Fruit fly (Drosophila melanogaster) whole organism, embryonic: ENCODE measurements around the gene Cyp309a2.

Experiments used
- CG10267 ChIP-seq: fragments of 200-800 bp; sonication (Bioruptor generic); optimal IDR thresholded peaks from 2 replicates; lab custom pipeline; 2018; ENCODE audit warnings: missing biosample characterization, mild to moderate bottlenecking, missing genetic modification characterization, moderate library complexity
- CG11723 ChIP-seq: fragments of 200-800 bp; sonication (Bioruptor generic); optimal IDR thresholded peaks from 2 replicates; lab custom pipeline; 2017; ENCODE audit warnings: missing biosample characterization, mild to moderate bottlenecking, missing genetic modification characterization
- CG13287 ChIP-seq: fragments of 200-800 bp; sonication (Bioruptor generic); IDR thresholded peaks from 2 replicates; pipeline ENCODE4 v1.3.6; 2022; ENCODE audit warnings: missing biosample characterization, missing genetic modification characterization; ENCODE audit not compliant: partially characterized antibody
- CG1529 ChIP-seq: fragments of 200-800 bp; sonication (Bioruptor generic); optimal IDR thresholded peaks from 3 replicates; lab custom pipeline; 2018; ENCODE audit warnings: missing biosample characterization, missing genetic modification characterization
- CG16779 ChIP-seq: fragments of 200-800 bp; sonication (Bioruptor generic); IDR thresholded peaks from 2 replicates; pipeline ENCODE4 v1.3.6; 2022; ENCODE audit warnings: missing biosample characterization, missing genetic modification characterization
- CG31224 ChIP-seq: fragments of 200-800 bp; sonication (Bioruptor generic); IDR thresholded peaks from 2 replicates; pipeline ENCODE4 v1.3.6; 2022; ENCODE audit warnings: missing biosample characterization, missing genetic modification characterization
- CG31388 ChIP-seq: fragments of 200-800 bp; sonication (Bioruptor generic); optimal IDR thresholded peaks from 2 replicates; lab custom pipeline; 2016; ENCODE audit warnings: missing biosample characterization, missing genetic modification characterization
- CG4404 ChIP-seq: fragments of 200-800 bp; sonication (Bioruptor generic); IDR thresholded peaks from 2 replicates; pipeline ENCODE4 v1.3.6; 2022; ENCODE audit warnings: missing biosample characterization, missing genetic modification characterization
- CG6272 ChIP-seq: fragments of 200-800 bp; sonication (Bioruptor generic); IDR thresholded peaks from 2 replicates; pipeline ENCODE4 v1.3.6; 2022; ENCODE audit warnings: missing biosample characterization, missing genetic modification characterization
- CG9876 ChIP-seq: fragments of 200-800 bp; sonication (Bioruptor generic); optimal IDR thresholded peaks from 2 replicates; lab custom pipeline; 2016; ENCODE audit warnings: missing biosample characterization, missing genetic modification characterization
- Doc3 ChIP-seq: fragments of 200-800 bp; sonication (Bioruptor generic); IDR thresholded peaks from 3 replicates; pipeline ENCODE4 v1.3.6; 2022; ENCODE audit warnings: missing biosample characterization, missing genetic modification characterization; ENCODE audit not compliant: partially characterized antibody
- Fer3 ChIP-seq: fragments of 200-800 bp; sonication (Bioruptor generic); optimal IDR thresholded peaks from 2 replicates; lab custom pipeline; 2018; ENCODE audit warnings: missing biosample characterization, mild to moderate bottlenecking, missing genetic modification characterization, moderate library complexity
- Gsc ChIP-seq: fragments of 200-800 bp; sonication (Bioruptor generic); IDR thresholded peaks from 2 replicates; pipeline ENCODE4 v1.3.6; 2022; ENCODE audit warnings: missing biosample characterization, missing genetic modification characterization
- Hey ChIP-seq: fragments of 200-800 bp; sonication (Bioruptor generic); optimal IDR thresholded peaks from 3 replicates; lab custom pipeline; 2018; ENCODE audit warnings: missing biosample characterization, mild to moderate bottlenecking, missing genetic modification characterization
- Nf-YB ChIP-seq: fragments of 200-800 bp; sonication (Bioruptor generic); optimal IDR thresholded peaks from 3 replicates; lab custom pipeline; 2019; ENCODE audit warnings: missing biosample characterization, mild to moderate bottlenecking, missing genetic modification characterization, moderate library complexity
- ara ChIP-seq: fragments of 200-800 bp; sonication (Bioruptor generic); IDR thresholded peaks from 2 replicates; pipeline ENCODE4 v1.3.6; 2022; ENCODE audit warnings: missing biosample characterization, missing genetic modification characterization
- ash1 ChIP-seq: fragments of 200-800 bp; sonication (Bioruptor generic); optimal IDR thresholded peaks from 2 replicates; lab custom pipeline; 2018; ENCODE audit warnings: missing biosample characterization, mild to moderate bottlenecking, missing genetic modification characterization
- bab2 ChIP-seq: fragments of 200-800 bp; sonication (Bioruptor generic); optimal IDR thresholded peaks from 2 replicates; lab custom pipeline; 2016; ENCODE audit warnings: missing biosample characterization, missing genetic modification characterization
- chm ChIP-seq: fragments of 200-800 bp; sonication (Bioruptor generic); IDR thresholded peaks from 2 replicates; pipeline ENCODE4 v1.3.6; 2022; ENCODE audit warnings: missing biosample characterization, missing genetic modification characterization
- fd3F ChIP-seq: fragments of 200-800 bp; sonication (Bioruptor generic); optimal IDR thresholded peaks from 2 replicates; lab custom pipeline; 2018; ENCODE audit warnings: missing biosample characterization, mild to moderate bottlenecking, missing genetic modification characterization, moderate library complexity
- gcm ChIP-seq: fragments of 200-800 bp; sonication (Bioruptor generic); optimal IDR thresholded peaks from 2 replicates; lab custom pipeline; 2019; ENCODE audit warnings: missing biosample characterization, mild to moderate bottlenecking, missing genetic modification characterization, moderate library complexity
- hth ChIP-seq: fragments of >200 bp; optimal IDR thresholded peaks from 2 replicates; lab custom pipeline; 2017; ENCODE audit warnings: inconsistent platforms
- jigr1 ChIP-seq: fragments of 200-800 bp; sonication (Bioruptor generic); IDR thresholded peaks from 3 replicates; pipeline ENCODE4 v1.3.6; 2022; ENCODE audit warnings: missing biosample characterization, missing genetic modification characterization
- phol ChIP-seq: fragments of 200-800 bp; sonication (Bioruptor generic); optimal IDR thresholded peaks from 3 replicates; lab custom pipeline; 2018; ENCODE audit warnings: missing biosample characterization, mild to moderate bottlenecking, missing genetic modification characterization, moderate library complexity
- ro ChIP-seq: fragments of 200-800 bp; sonication (Bioruptor generic); IDR thresholded peaks from 2 replicates; pipeline ENCODE4 v1.3.6; 2022; ENCODE audit warnings: missing biosample characterization, missing genetic modification characterization
- sens-2 ChIP-seq: fragments of 200-800 bp; sonication (Bioruptor generic); IDR thresholded peaks from 2 replicates; pipeline ENCODE4 v1.3.6; 2022; ENCODE audit warnings: missing biosample characterization, missing genetic modification characterization
- unpg ChIP-seq: fragments of 200-800 bp; sonication (Bioruptor generic); optimal IDR thresholded peaks from 3 replicates; lab custom pipeline; 2018; ENCODE audit warnings: missing biosample characterization, mild to moderate bottlenecking, missing genetic modification characterization, moderate library complexity
- zfh2 ChIP-seq: fragments of 200-800 bp; sonication (Bioruptor generic); optimal IDR thresholded peaks from 2 replicates; lab custom pipeline; 2016; ENCODE audit warnings: missing biosample characterization, missing genetic modification characterization

Cyp309a2 gene

dm6 chr2L:2528097-2528496, 44.7 kb downstream of the Cyp309a2 start (continued):
- TF ChIP-seq Fer3 (tag; lab: Kevin White, UChicago): peak; percentile 32
- no peak for TF ChIP-seq ash1 (GFP tag; lab: Kevin White, UChicago)
- TF ChIP-seq CG10267 (tag; lab: Kevin White, UChicago): no peak
- TF ChIP-seq CG13287 (GFP tag; lab: Robert Waterston, UW): no peak
- TF ChIP-seq CG31224 (GFP tag; lab: Robert Waterston, UW): no peak
- TF ChIP-seq ro (GFP tag; lab: Robert Waterston, UW): no peak
- no peak for TF ChIP-seq CG31388 (GFP tag; lab: Kevin White, UChicago)
- TF ChIP-seq fd3F (GFP tag; lab: Kevin White, UChicago): no peak
- TF ChIP-seq jigr1 (GFP tag; lab: Robert Waterston, UW): no peak
- TF ChIP-seq chm (GFP tag; lab: Robert Waterston, UW): no peak
- TF ChIP-seq zfh2 (GFP tag; lab: Kevin White, UChicago): no peak
- TF ChIP-seq CG9876 (GFP tag; lab: Kevin White, UChicago): no peak
- TF ChIP-seq CG16779 (GFP tag; lab: Robert Waterston, UW): no peak
- no peak for TF ChIP-seq Nf-YB (GFP tag; lab: Kevin White, UChicago)
- TF ChIP-seq Doc3 (GFP tag; lab: Robert Waterston, UW): no peak
- no peak for TF ChIP-seq hth (lab: Kevin White, UChicago)
- no peak for TF ChIP-seq bab2 (GFP tag; lab: Kevin White, UChicago)
- no peak for TF ChIP-seq Gsc (GFP tag; lab: Robert Waterston, UW)
- TF ChIP-seq ara (GFP tag; lab: Robert Waterston, UW): no peak
- no peak for TF ChIP-seq phol (tag; lab: Kevin White, UChicago)
- no peak for TF ChIP-seq CG4404 (GFP tag; lab: Robert Waterston, UW)
- TF ChIP-seq CG6272 (GFP tag; lab: Robert Waterston, UW): no peak
- no peak for TF ChIP-seq CG1529 (GFP tag; lab: Kevin White, UChicago)
- peak; percentile 55 for TF ChIP-seq Hey (tag; lab: Kevin White, UChicago)
- TF ChIP-seq CG11723 (GFP tag; lab: Kevin White, UChicago): no peak
- no peak for TF ChIP-seq gcm (GFP tag; lab: Kevin White, UChicago)
- no peak for TF ChIP-seq unpg (GFP tag; lab: Kevin White, UChicago)

dm6 chr2L:2517937-2518336, 54.9 kb downstream of the Cyp309a2 start, which contains the start of gene CG3528:
Gene CG3528, minus strand, starts transcription at chr2L:2518037.
- TF ChIP-seq sens-2 (GFP tag; lab: Robert Waterston, UW) (no peak), CG4404 (GFP tag; lab: Robert Waterston, UW) (no peak)
- TF ChIP-seq, all 482 proteins: peak for 0
